Worm (Caenorhabditis elegans) whole organism, early embryonic: ENCODE data around the gene phat-6.

Source experiments
- B0310.2 ChIP-seq: sonication (generic microtip); optimal IDR thresholded peaks from 2 replicates; lab custom pipeline; 2016; ENCODE audit warnings: mild to moderate bottlenecking, missing genetic modification characterization, missing compliant biosample characterization
- F13C5.2 ChIP-seq: sonication (generic microtip); optimal IDR thresholded peaks from 2 replicates; lab custom pipeline; 2017; ENCODE audit warnings: mild to moderate bottlenecking, missing genetic modification characterization, inconsistent platforms, missing compliant biosample characterization
- aly-1 ChIP-seq: sonication (generic microtip); optimal IDR thresholded peaks from 2 replicates; lab custom pipeline; 2016; ENCODE audit warnings: missing genetic modification characterization, missing compliant biosample characterization
- ama-1 ChIP-seq: fragments of 150-350 bp; optimal IDR thresholded peaks from 2 replicates; lab custom pipeline; 2014
- ceh-13 ChIP-seq: fragments of 200-800 bp; sonication (Bioruptor generic); optimal IDR thresholded peaks from 2 replicates; lab custom pipeline; 2018; ENCODE audit warnings: mild to moderate bottlenecking, missing genetic modification characterization, missing compliant biosample characterization
- ets-7 ChIP-seq: sonication (generic microtip); optimal IDR thresholded peaks from 2 replicates; lab custom pipeline; 2016; ENCODE audit warnings: missing genotype, missing genetic modification characterization, missing compliant biosample characterization
- flt-1 ChIP-seq: fragments of 200-800 bp; sonication (Bioruptor generic); IDR thresholded peaks from 2 replicates; pipeline ENCODE4 v1.3.6; 2022; ENCODE audit warnings: missing genetic modification characterization, missing compliant biosample characterization
- hmbx-1 ChIP-seq: sonication (generic microtip); optimal IDR thresholded peaks from 2 replicates; lab custom pipeline; 2016; ENCODE audit warnings: mild to moderate bottlenecking, missing genetic modification characterization, missing compliant biosample characterization
- hnd-1 ChIP-seq: sonication (generic microtip); optimal IDR thresholded peaks from 2 replicates; lab custom pipeline; 2016; ENCODE audit warnings: missing genetic modification characterization, missing compliant biosample characterization
- pes-1 ChIP-seq: fragments of 200-800 bp; sonication (Bioruptor generic); IDR thresholded peaks from 2 replicates; pipeline ENCODE4 v1.3.6; 2022; ENCODE audit warnings: missing genetic modification reagents, missing genetic modification characterization, missing compliant biosample characterization
- scrt-1 ChIP-seq: fragments of 200-800 bp; sonication (Bioruptor generic); IDR thresholded peaks from 2 replicates; pipeline ENCODE4 v1.3.6; 2022; ENCODE audit warnings: missing genetic modification characterization, missing compliant biosample characterization
- sea-1 ChIP-seq: fragments of 200-800 bp; sonication (Bioruptor generic); conservative IDR thresholded peaks from 2 replicates; pipeline ENCODE4 v1.3.6; 2022; ENCODE audit warnings: missing genetic modification characterization, missing compliant biosample characterization
- tbx-11 ChIP-seq: fragments of 200-800 bp; sonication (Bioruptor generic); IDR thresholded peaks from 2 replicates; pipeline ENCODE4 v1.3.6; 2022; ENCODE audit warnings: missing genetic modification characterization, missing compliant biosample characterization
- tbx-37 ChIP-seq: fragments of 200-800 bp; sonication (Bioruptor generic); conservative IDR thresholded peaks from 2 replicates; pipeline ENCODE4 v1.3.6; 2022; ENCODE audit warnings: missing genetic modification reagents, missing genetic modification characterization, missing compliant biosample characterization

DNA sequence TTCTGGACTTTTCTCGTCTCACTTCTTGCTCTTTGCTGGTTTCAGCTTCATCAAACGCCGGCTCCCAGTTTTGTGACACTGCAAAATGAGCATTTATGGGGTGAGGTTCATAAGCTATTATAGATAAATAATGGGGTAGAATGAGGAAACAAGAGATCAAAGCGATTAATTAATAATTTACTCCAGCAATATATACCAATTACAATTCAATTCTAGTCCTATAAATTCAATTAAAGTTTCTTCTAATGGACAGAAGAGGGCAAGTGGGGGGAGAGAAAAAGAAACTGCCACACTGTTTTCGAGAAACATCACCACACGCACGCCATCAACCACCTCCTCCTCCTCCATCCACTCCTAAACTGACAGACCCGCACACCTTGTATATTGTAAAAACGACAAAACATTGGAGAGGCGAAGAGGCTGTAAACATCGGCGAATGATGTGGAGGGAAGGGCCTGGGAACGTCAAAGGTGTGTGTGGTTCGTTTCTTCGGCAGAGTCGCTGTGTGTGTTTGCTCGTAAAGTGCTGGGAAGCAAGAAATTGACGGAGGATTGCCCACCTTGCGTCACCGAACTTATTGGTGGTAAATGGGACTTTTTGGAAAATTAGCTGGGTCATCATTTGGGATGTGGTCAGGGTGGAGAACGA, 19.1 kb upstream of the phat-6 start, which contains the start of the genes H03A11.13 and famk-1:
- TF ChIP-seq pes-1 (GFP tag; lab: Robert Waterston, UW): no peak
- no peak for TF ChIP-seq hmbx-1 (tag; lab: Kevin White, UChicago)
- no peak for TF ChIP-seq scrt-1 (GFP tag; lab: Robert Waterston, UW)
- no peak for TF ChIP-seq ama-1
- TF ChIP-seq tbx-11 (GFP tag; lab: Robert Waterston, UW): no peak
- TF ChIP-seq ets-7: no peak
- TF ChIP-seq B0310.2 (tag; lab: Kevin White, UChicago): no peak
- no peak for TF ChIP-seq hnd-1
- TF ChIP-seq ceh-13 (GFP tag; lab: Kevin White, UChicago): no peak
- no peak for TF ChIP-seq F13C5.2 (tag; lab: Kevin White, UChicago)
- no peak for TF ChIP-seq flt-1 (GFP tag; lab: Robert Waterston, UW)
- no peak for TF ChIP-seq tbx-37
- no peak for TF ChIP-seq aly-1 (tag; lab: Kevin White, UChicago)
- no peak for TF ChIP-seq sea-1 (GFP tag; lab: Robert Waterston, UW)
